Fruit fly (Drosophila melanogaster) whole organism, prepupa: ENCODE measurements around the gene Flo2.

Experiments used
- CG15336 ChIP-seq: fragments of 200-800 bp; sonication (Bioruptor generic); IDR thresholded peaks from 2 replicates; pipeline ENCODE4 v1.3.6; 2022; ENCODE audit warnings: missing biosample characterization, missing genetic modification characterization
- CG1621 ChIP-seq: fragments of 200-800 bp; sonication (Bioruptor generic); optimal IDR thresholded peaks from 3 replicates; lab custom pipeline; 2018; ENCODE audit warnings: missing biosample characterization, mild to moderate bottlenecking, missing genetic modification characterization
- CG31627 ChIP-seq: fragments of 200-800 bp; sonication (Bioruptor generic); optimal IDR thresholded peaks from 3 replicates; lab custom pipeline; 2016; ENCODE audit warnings: missing biosample characterization, missing genetic modification characterization
- CG4318 ChIP-seq: fragments of 200-800 bp; sonication (Bioruptor generic); optimal IDR thresholded peaks from 3 replicates; lab custom pipeline; 2017; ENCODE audit warnings: missing biosample characterization, mild to moderate bottlenecking, missing genetic modification characterization
- CG6792 ChIP-seq: fragments of 200-800 bp; sonication (Bioruptor generic); optimal IDR thresholded peaks from 3 replicates; lab custom pipeline; 2016; ENCODE audit warnings: missing biosample characterization, missing genetic modification characterization
- CG6854 ChIP-seq: fragments of 200-800 bp; sonication (Bioruptor generic); optimal IDR thresholded peaks from 2 replicates; lab custom pipeline; 2017; ENCODE audit warnings: missing biosample characterization, mild to moderate bottlenecking, missing genetic modification characterization
- CG7368 ChIP-seq: fragments of 200-800 bp; sonication (Bioruptor generic); optimal IDR thresholded peaks from 3 replicates; lab custom pipeline; 2016; ENCODE audit warnings: missing biosample characterization, missing genetic modification characterization
- CG8119 ChIP-seq: fragments of 200-800 bp; sonication (Bioruptor generic); IDR thresholded peaks from 3 replicates; pipeline ENCODE4 v1.3.6; 2022; ENCODE audit warnings: missing biosample characterization, missing genetic modification characterization
- CG8319 ChIP-seq: fragments of 200-800 bp; sonication (Bioruptor generic); optimal IDR thresholded peaks from 3 replicates; lab custom pipeline; 2016; ENCODE audit warnings: missing biosample characterization, missing genetic modification characterization
- CG9139 ChIP-seq: fragments of 200-800 bp; sonication (Bioruptor generic); optimal IDR thresholded peaks from 3 replicates; lab custom pipeline; 2017; ENCODE audit warnings: missing biosample characterization, mild to moderate bottlenecking, missing genetic modification characterization
- Met ChIP-seq: fragments of 200-800 bp; sonication (Bioruptor generic); optimal IDR thresholded peaks from 3 replicates; lab custom pipeline; 2016; ENCODE audit warnings: missing biosample characterization, missing genetic modification characterization
- Sox14 ChIP-seq: fragments of 200-800 bp; sonication (Bioruptor generic); optimal IDR thresholded peaks from 3 replicates; lab custom pipeline; 2016; ENCODE audit warnings: missing biosample characterization, missing genetic modification characterization
- achi ChIP-seq: fragments of 200-800 bp; sonication (Bioruptor generic); optimal IDR thresholded peaks from 3 replicates; lab custom pipeline; 2016; ENCODE audit warnings: missing biosample characterization, missing genetic modification characterization
- eg ChIP-seq: fragments of 200-800 bp; sonication (Bioruptor generic); IDR thresholded peaks from 3 replicates; pipeline ENCODE4 v1.3.6; 2022; ENCODE audit warnings: missing biosample characterization, missing genetic modification characterization
- fkh ChIP-seq: fragments of 200-800 bp; sonication (Bioruptor generic); optimal IDR thresholded peaks from 3 replicates; lab custom pipeline; 2017; ENCODE audit warnings: missing biosample characterization, mild to moderate bottlenecking, missing genetic modification characterization, moderate library complexity

The Flo2 gene

dm6 chrX:14955050-14955783, 116.0 kb downstream of the Flo2 start, which contains the start of the genes CG9030 and eag:
Gene CG9030, minus strand, starts transcription at chrX:14955100.
Gene eag, plus strand, starts transcription at chrX:14955477.
- TF ChIP-seq CG7368 (GFP tag; lab: Kevin White, UChicago) (no peak), eg (no peak), Sox14 (no peak), CG1621 (tag; lab: Kevin White, UChicago) (no peak), CG9139 (GFP tag; lab: Kevin White, UChicago) (no peak), CG6854 (no peak), CG15336 (GFP tag; lab: Robert Waterston, UW) (no peak), CG4318 (GFP tag; lab: Kevin White, UChicago) (no peak), CG8319 (GFP tag; lab: Kevin White, UChicago) (no peak), CG6792 (GFP tag; lab: Kevin White, UChicago) (no peak), CG31627 (GFP tag; lab: Kevin White, UChicago) (no peak), achi (GFP tag; lab: Kevin White, UChicago) (no peak), fkh (GFP tag; lab: Kevin White, UChicago) (no peak), Met (GFP tag; lab: Kevin White, UChicago) (no peak), CG8119 (no peak)

- TF ChIP-seq Met (GFP tag; lab: Kevin White, UChicago), result no peak
- TF ChIP-seq, all 60 proteins: peak for 0
These were observed 121.7 kb downstream of the Flo2 start for dm6 chrX:14960856-14961255.
